Worm (Caenorhabditis elegans) whole organism, late embryonic: Measurements from ENCODE around the gene kcc-2.

Experiments used
- F13H6.1 ChIP-seq: sonication (generic microtip); optimal IDR thresholded peaks from 2 replicates; lab custom pipeline; 2016; ENCODE audit warnings: missing genetic modification characterization, missing compliant biosample characterization
- Y22D7AL.16 ChIP-seq: sonication (generic microtip); optimal IDR thresholded peaks from 2 replicates; lab custom pipeline; 2016; ENCODE audit warnings: missing genetic modification characterization, missing compliant biosample characterization
- ama-1 ChIP-seq: fragments of 150-350 bp; optimal IDR thresholded peaks from 2 replicates; lab custom pipeline; 2014
- ceh-14 ChIP-seq: sonication (generic microtip); optimal IDR thresholded peaks from 2 replicates; lab custom pipeline; 2016; ENCODE audit warnings: missing genotype, missing genetic modification characterization, missing compliant biosample characterization
- ceh-18 ChIP-seq: sonication (generic microtip); optimal IDR thresholded peaks from 2 replicates; lab custom pipeline; 2016; ENCODE audit warnings: missing genetic modification characterization, missing compliant biosample characterization
- ceh-24 ChIP-seq: sonication (generic microtip); optimal IDR thresholded peaks from 2 replicates; lab custom pipeline; 2016; ENCODE audit warnings: mild to moderate bottlenecking, missing genetic modification characterization, missing compliant biosample characterization
- ceh-30 ChIP-seq: fragments of 150-350 bp; optimal IDR thresholded peaks from 2 replicates; lab custom pipeline; 2014; ENCODE audit warnings: missing biosample characterization, missing genetic modification characterization
- ceh-34 ChIP-seq: sonication (generic microtip); optimal IDR thresholded peaks from 2 replicates; lab custom pipeline; 2016; ENCODE audit warnings: mild to moderate bottlenecking, missing genetic modification characterization, missing compliant biosample characterization
- ceh-45 ChIP-seq: fragments of 200-800 bp; sonication (Bioruptor generic); IDR thresholded peaks from 2 replicates; pipeline ENCODE4 v1.3.6; 2022; ENCODE audit warnings: missing genetic modification reagents, missing genetic modification characterization, missing compliant biosample characterization
- ceh-48 ChIP-seq: sonication (generic microtip); optimal IDR thresholded peaks from 2 replicates; lab custom pipeline; 2016; ENCODE audit warnings: missing genetic modification characterization, inconsistent platforms, missing compliant biosample characterization
- ceh-6 ChIP-seq: fragments of 200-800 bp; sonication (Bioruptor generic); optimal IDR thresholded peaks from 2 replicates; lab custom pipeline; 2018; ENCODE audit warnings: mild to moderate bottlenecking, missing genetic modification characterization, missing compliant biosample characterization
- ceh-9 ChIP-seq: sonication (generic microtip); optimal IDR thresholded peaks from 2 replicates; lab custom pipeline; 2016; ENCODE audit warnings: mild to moderate bottlenecking, missing genetic modification characterization, inconsistent platforms, missing compliant biosample characterization
- elt-2 ChIP-seq: sonication (generic microtip); optimal IDR thresholded peaks from 2 replicates; lab custom pipeline; 2016; ENCODE audit warnings: missing genetic modification reagents, missing genetic modification characterization, missing compliant biosample characterization
- elt-4 ChIP-seq: sonication (generic microtip); optimal IDR thresholded peaks from 2 replicates; lab custom pipeline; 2016; ENCODE audit warnings: missing genetic modification characterization, missing compliant biosample characterization
- eyg-1 ChIP-seq: sonication (generic microtip); optimal IDR thresholded peaks from 2 replicates; lab custom pipeline; 2016; ENCODE audit warnings: missing genotype, missing genetic modification characterization, missing compliant biosample characterization
- fkh-10 ChIP-seq: fragments of 150-350 bp; optimal IDR thresholded peaks from 2 replicates; lab custom pipeline; 2014; ENCODE audit warnings: missing biosample characterization, missing genetic modification reagents, missing genetic modification characterization
- fkh-6 ChIP-seq: sonication (generic microtip); optimal IDR thresholded peaks from 2 replicates; lab custom pipeline; 2016; ENCODE audit warnings: missing genetic modification characterization, missing compliant biosample characterization
- gmeb-2 ChIP-seq: sonication (generic microtip); optimal IDR thresholded peaks from 2 replicates; lab custom pipeline; 2016; ENCODE audit warnings: missing genetic modification characterization, inconsistent platforms, missing compliant biosample characterization
- hlh-13 ChIP-seq: fragments of 200-800 bp; sonication (Bioruptor generic); optimal IDR thresholded peaks from 2 replicates; lab custom pipeline; 2018; ENCODE audit warnings: mild to moderate bottlenecking, missing genetic modification characterization, missing compliant biosample characterization
- hlh-15 ChIP-seq: sonication (generic microtip); optimal IDR thresholded peaks from 2 replicates; lab custom pipeline; 2016; ENCODE audit warnings: missing genetic modification characterization, missing compliant biosample characterization
- hlh-30 ChIP-seq: sonication (generic microtip); optimal IDR thresholded peaks from 2 replicates; lab custom pipeline; 2017; ENCODE audit warnings: antibody characterized with exemption, missing genetic modification characterization, missing compliant biosample characterization; ENCODE audit not compliant: insufficient read depth
- nfya-1 ChIP-seq: sonication (generic microtip); optimal IDR thresholded peaks from 2 replicates; lab custom pipeline; 2017; ENCODE audit warnings: missing genetic modification characterization, mild to moderate bottlenecking, missing compliant biosample characterization, antibody characterized with exemption, moderate library complexity
- npax-4 ChIP-seq: sonication (generic microtip); optimal IDR thresholded peaks from 2 replicates; lab custom pipeline; 2016; ENCODE audit warnings: missing genetic modification characterization, missing compliant biosample characterization
- pha-2 ChIP-seq: sonication (generic microtip); optimal IDR thresholded peaks from 2 replicates; lab custom pipeline; 2017; ENCODE audit warnings: mild to moderate bottlenecking, missing genetic modification characterization, missing compliant biosample characterization
- pha-4 ChIP-seq: fragments of 150-350 bp; optimal IDR thresholded peaks from 2 replicates; lab custom pipeline; 2018; ENCODE audit warnings: missing biosample characterization, missing genetic modification reagents, missing genetic modification characterization
- ref-2 ChIP-seq: sonication (generic microtip); optimal IDR thresholded peaks from 2 replicates; lab custom pipeline; 2016; ENCODE audit warnings: missing genetic modification characterization, missing compliant biosample characterization
- rnt-1 ChIP-seq: sonication (generic microtip); optimal IDR thresholded peaks from 2 replicates; lab custom pipeline; 2016; ENCODE audit warnings: missing genetic modification characterization, missing compliant biosample characterization
- sox-4 ChIP-seq: sonication (generic microtip); optimal IDR thresholded peaks from 2 replicates; lab custom pipeline; 2017; ENCODE audit warnings: mild to moderate bottlenecking, missing genetic modification characterization, inconsistent platforms, missing compliant biosample characterization
- syd-9 ChIP-seq: sonication (generic microtip); optimal IDR thresholded peaks from 2 replicates; lab custom pipeline; 2016; ENCODE audit warnings: mild to moderate bottlenecking, missing genetic modification characterization, moderate library complexity, missing compliant biosample characterization
- tbx-2 ChIP-seq: sonication (generic microtip); optimal IDR thresholded peaks from 2 replicates; lab custom pipeline; 2016; ENCODE audit warnings: missing genetic modification characterization, missing compliant biosample characterization
- tbx-7 ChIP-seq: sonication (generic microtip); optimal IDR thresholded peaks from 2 replicates; lab custom pipeline; 2016; ENCODE audit warnings: missing genotype, missing genetic modification characterization, missing compliant biosample characterization
- ttx-3 ChIP-seq: sonication (generic microtip); optimal IDR thresholded peaks from 2 replicates; lab custom pipeline; 2016; ENCODE audit warnings: missing genetic modification reagents, missing genetic modification characterization, missing compliant biosample characterization

kcc-2 gene

DNA sequence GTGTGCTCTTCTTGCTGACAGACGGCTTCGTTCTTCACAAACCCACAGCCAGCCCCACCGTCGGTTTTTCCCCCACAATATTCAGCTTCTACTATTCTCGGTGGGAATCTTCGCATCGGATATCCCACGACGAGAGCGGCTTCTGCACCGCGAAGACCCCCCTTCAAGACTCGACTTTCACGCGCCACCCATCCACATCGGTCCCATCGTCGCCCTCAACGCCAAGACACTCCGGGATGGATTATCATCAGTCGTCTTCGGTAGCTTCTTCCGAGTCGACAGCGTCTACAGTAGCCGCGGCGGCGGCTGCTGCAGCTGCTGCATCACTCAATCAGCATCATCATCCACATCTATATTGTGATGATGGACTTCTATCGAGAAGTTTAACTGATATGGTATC is 63.7 kb downstream of the kcc-2 start:
- TF ChIP-seq gmeb-2 (tag; lab: Kevin White, UChicago) = no peak
- TF ChIP-seq tbx-7 (tag; lab: Kevin White, UChicago) = no peak
- peak; percentile 20 for TF ChIP-seq tbx-2 (tag; lab: Kevin White, UChicago)
- no peak for TF ChIP-seq rnt-1 (tag; lab: Kevin White, UChicago)

DNA sequence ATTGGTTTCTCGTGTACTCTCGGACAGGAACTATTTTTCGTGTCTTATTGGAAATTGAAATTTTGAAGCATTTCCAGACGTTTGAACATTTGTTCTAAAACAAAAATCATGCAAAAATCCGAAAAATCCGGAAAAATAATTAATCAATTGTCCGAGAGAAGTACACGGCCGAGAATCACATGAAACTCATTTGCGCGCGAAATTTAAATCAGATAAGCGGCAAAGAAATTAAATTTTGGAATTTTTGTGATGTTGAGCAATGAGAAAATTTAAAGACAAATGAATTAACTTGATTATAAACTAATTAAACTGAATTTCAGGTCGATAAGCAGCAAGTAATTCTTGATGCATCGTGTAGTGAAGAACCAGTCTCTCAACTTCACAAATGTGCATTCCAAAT is 67.9 kb downstream of the kcc-2 start:
- TF ChIP-seq eyg-1 (tag; lab: Kevin White, UChicago) = no peak
- no peak for TF ChIP-seq ceh-24 (tag; lab: Kevin White, UChicago)
- no peak for TF ChIP-seq ceh-45 (GFP tag; lab: Robert Waterston, UW)
- no peak for TF ChIP-seq ceh-6 (GFP tag; lab: Kevin White, UChicago)
- TF ChIP-seq pha-4 (tag; lab: Kevin White, UChicago) = no peak
- no peak for TF ChIP-seq ceh-14 (tag; lab: Kevin White, UChicago)
- TF ChIP-seq fkh-10 (GFP tag; lab: Kevin White, UChicago) = no peak

DNA sequence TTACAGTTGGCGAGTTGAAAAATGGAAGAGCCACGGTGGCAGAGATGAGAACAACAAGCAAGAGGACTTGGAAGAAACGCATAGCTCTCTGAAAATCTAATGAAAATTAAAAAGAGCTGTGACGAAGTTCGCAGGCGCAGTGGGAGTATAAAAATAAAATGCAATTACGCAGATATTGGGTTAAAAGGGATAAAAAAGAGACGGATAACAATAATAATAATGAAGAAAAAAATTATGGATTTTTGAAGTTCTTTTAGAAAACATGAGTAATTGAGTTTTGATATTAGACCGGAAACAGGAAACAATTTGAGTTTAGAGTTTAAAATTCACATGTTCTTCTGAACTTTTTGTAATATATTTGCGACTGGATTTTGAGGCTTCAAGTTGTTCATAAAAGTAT is 71.5 kb downstream of the kcc-2 start, which contains the start of gene M03D4.3:
TSS of gene M03D4.3 (minus strand) at position 101 of the 400 bp plus-strand sequence.
- no peak for TF ChIP-seq sox-4 (tag; lab: Kevin White, UChicago)
- TF ChIP-seq ceh-18 (tag; lab: Kevin White, UChicago) = no peak
- no peak for TF ChIP-seq hlh-15 (tag; lab: Kevin White, UChicago)
- TF ChIP-seq Y22D7AL.16 (tag; lab: Kevin White, UChicago) = no peak
- no peak for TF ChIP-seq syd-9 (tag; lab: Kevin White, UChicago)
- TF ChIP-seq ceh-30 (tag; lab: Kevin White, UChicago) = no peak
- TF ChIP-seq ama-1 = no peak
- TF ChIP-seq hlh-13 = no peak
- TF ChIP-seq npax-4 (tag; lab: Kevin White, UChicago) = no peak
- TF ChIP-seq elt-4 (tag; lab: Kevin White, UChicago) = no peak
- no peak for TF ChIP-seq ceh-14 (tag; lab: Kevin White, UChicago)
- no peak for TF ChIP-seq fkh-6 (tag; lab: Kevin White, UChicago)
- TF ChIP-seq ceh-34 (tag; lab: Kevin White, UChicago) = no peak
- TF ChIP-seq pha-2 (tag; lab: Kevin White, UChicago) = no peak
- no peak for TF ChIP-seq F13H6.1 (tag; lab: Kevin White, UChicago)
- TF ChIP-seq, all 69 proteins: peak for 0

DNA sequence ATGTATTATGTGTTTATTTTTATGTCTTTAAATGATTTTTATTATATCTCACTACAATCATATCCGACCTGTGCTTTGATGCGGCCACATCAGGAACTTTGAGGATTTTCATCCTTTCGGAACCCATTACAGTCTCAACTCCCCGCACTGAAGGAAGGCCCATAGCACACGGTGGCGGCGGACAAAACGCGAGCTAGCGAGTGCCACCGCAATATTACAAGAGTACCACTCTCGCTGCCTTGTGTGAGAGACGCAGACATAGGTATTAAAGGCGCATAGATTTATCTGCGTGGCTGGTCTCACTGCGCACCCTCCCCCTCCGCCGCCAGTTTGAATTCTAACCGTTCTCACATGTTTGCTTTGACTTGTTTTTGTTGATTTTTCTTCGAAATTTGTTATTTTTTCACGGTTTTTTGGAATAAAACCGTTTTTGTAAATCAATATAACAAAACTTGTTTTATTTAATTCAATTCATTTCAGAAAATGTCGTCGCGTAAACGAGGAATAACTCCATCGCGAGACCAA is 77.0 kb downstream of the kcc-2 start, which contains the start of gene zen-4:
TSS of gene zen-4 (plus strand) at position 475 of the 525 bp plus-strand sequence.
- TF ChIP-seq ceh-48 (tag; lab: Kevin White, UChicago) (no peak), ref-2 (peak; percentile 42), tbx-7 (tag; lab: Kevin White, UChicago) (no peak), elt-2 (tag; lab: Kevin White, UChicago) (peak; percentile 22), tbx-2 (tag; lab: Kevin White, UChicago) (peak; percentile 28), ceh-9 (tag; lab: Kevin White, UChicago) (no peak), hlh-30 (tag; lab: Kevin White, UChicago) (peak; percentile 27), ttx-3 (tag; lab: Kevin White, UChicago) (no peak), nfya-1 (tag; lab: Kevin White, UChicago) (peak; percentile 40)
